Worm (Caenorhabditis elegans) whole organism, L1 larva: ENCODE data around the gene cacn-1.

Experiments
- dsc-1 ChIP-seq: sonication (generic microtip); optimal IDR thresholded peaks from 2 replicates; lab custom pipeline; 2016; ENCODE audit warnings: mild to moderate bottlenecking, missing genetic modification characterization, missing compliant biosample characterization
- lin-13 ChIP-seq: fragments of 150-350 bp; optimal IDR thresholded peaks from 2 replicates; lab custom pipeline; 2014; ENCODE audit warnings: missing biosample characterization, missing genetic modification reagents, missing genetic modification characterization
- rnt-1 ChIP-seq: sonication (generic microtip); optimal IDR thresholded peaks from 2 replicates; lab custom pipeline; 2016; ENCODE audit warnings: mild to moderate bottlenecking, missing genetic modification characterization, moderate library complexity, missing compliant biosample characterization

DNA sequence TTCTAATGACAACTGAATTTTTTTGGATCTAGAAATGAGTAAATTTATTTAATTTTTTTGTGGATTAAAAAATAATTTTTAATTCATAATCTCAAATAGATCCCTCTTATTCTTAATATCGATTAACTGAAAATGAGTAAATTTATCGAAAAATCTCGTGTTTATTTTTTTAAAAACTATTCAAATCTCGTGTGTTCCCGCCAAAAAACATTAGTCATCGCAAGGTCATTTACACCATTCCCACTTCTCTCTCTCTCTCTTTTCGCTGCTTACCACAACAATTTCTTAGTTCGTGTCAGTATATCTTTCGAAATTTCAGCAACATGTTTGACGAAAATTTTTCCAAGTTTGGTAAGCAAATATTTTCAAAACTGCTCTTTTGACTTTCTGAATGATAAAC lies 45.5 kb upstream of the cacn-1 start:
- TF ChIP-seq dsc-1 (tag; lab: Kevin White, UChicago) (no peak), rnt-1 (no peak), lin-13 (GFP tag; lab: Kevin White, UChicago) (no peak)
